Worm (Caenorhabditis elegans) whole organism, L1 larva: Measurements from ENCODE around the gene W07G4.5.

ENCODE experiments used
- efl-1 ChIP-seq, 4 experiments: fragments of 150-350 bp; optimal IDR thresholded peaks in 3 of 4; peaks in 1 of 4; 1 replicate in 1 of 4; 2 replicates in 3 of 4; lab custom pipeline; 2014; ENCODE audit warnings: missing biosample characterization in 2 of 4, missing genetic modification characterization in 2 of 4, missing genetic modification reagents in 2 of 4
- fos-1 ChIP-seq: fragments of 150-350 bp; optimal IDR thresholded peaks from 2 replicates; lab custom pipeline; 2014; ENCODE audit warnings: missing biosample characterization, missing genetic modification characterization
- lin-13 ChIP-seq: fragments of 150-350 bp; optimal IDR thresholded peaks from 2 replicates; lab custom pipeline; 2014; ENCODE audit warnings: missing biosample characterization, missing genetic modification reagents, missing genetic modification characterization
- nhr-237 ChIP-seq: fragments of 150-350 bp; optimal IDR thresholded peaks from 2 replicates; lab custom pipeline; 2014; ENCODE audit warnings: missing biosample characterization, missing genetic modification characterization
- pqm-1 ChIP-seq: sonication (generic microtip); optimal IDR thresholded peaks from 3 replicates; lab custom pipeline; 2017; ENCODE audit warnings: missing biosample characterization, missing genetic modification characterization

DNA sequence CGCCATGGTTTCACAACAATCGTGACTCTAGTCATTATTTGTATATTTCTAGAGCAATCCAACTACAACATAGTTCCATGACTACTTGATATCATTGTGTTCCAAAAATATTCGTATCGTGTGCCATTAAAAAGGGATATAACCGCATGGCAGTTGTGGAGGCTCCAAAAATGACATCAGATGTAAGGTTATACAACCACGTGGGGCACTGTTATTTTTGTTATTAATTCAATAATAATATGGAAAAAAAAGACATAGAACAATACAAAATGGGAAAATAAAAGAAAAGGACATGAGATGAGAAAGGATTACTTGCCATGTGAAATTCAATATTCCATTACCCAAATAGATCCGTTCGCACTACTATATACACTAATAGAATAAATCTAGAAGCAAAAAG lies 27.7 kb downstream of the W07G4.5 start:
- no peak for TF ChIP-seq fos-1 (tag; lab: Kevin White, UChicago)
- no peak for TF ChIP-seq lin-13 (GFP tag; lab: Kevin White, UChicago)
- TF ChIP-seq efl-1 (optimal IDR thresholded peaks at IDR 0.05; lab: Kevin White, UChicago), result no peak
- no peak for TF ChIP-seq efl-1 (GFP tag; optimal IDR thresholded peaks at IDR 0.05 in 1 of 2; lab: Kevin White, UChicago)
- TF ChIP-seq pqm-1, result no peak
- no peak for TF ChIP-seq nhr-237 (tag; lab: Kevin White, UChicago)
